Fruit fly (Drosophila melanogaster) whole organism, wandering third instar larva: ENCODE results near the gene STUB1.

Experiments used
- Abd-B ChIP-seq: fragments of >200 bp; optimal IDR thresholded peaks from 2 replicates; lab custom pipeline; 2017; ENCODE audit warnings: missing biosample characterization, missing genetic modification characterization
- Jra ChIP-seq: sonication (Bioruptor generic); optimal IDR thresholded peaks from 2 replicates; lab custom pipeline; 2016; ENCODE audit warnings: missing biosample characterization, missing genetic modification characterization
- Myc ChIP-seq: fragments of >200 bp; optimal IDR thresholded peaks from 2 replicates; lab custom pipeline; 2017
- fru ChIP-seq: fragments of 200-800 bp; sonication (Bioruptor generic); optimal IDR thresholded peaks from 3 replicates; lab custom pipeline; 2016; ENCODE audit warnings: missing biosample characterization, mild to moderate bottlenecking, missing genetic modification characterization
- h ChIP-seq: fragments of 200-800 bp; sonication (Bioruptor generic); optimal IDR thresholded peaks from 3 replicates; lab custom pipeline; 2016; ENCODE audit warnings: missing biosample characterization, mild to moderate bottlenecking, missing genetic modification characterization
- pan ChIP-seq: fragments of >200 bp; optimal IDR thresholded peaks from 2 replicates; lab custom pipeline; 2017
- sage ChIP-seq: fragments of 200-800 bp; sonication (Bioruptor generic); optimal IDR thresholded peaks from 2 replicates; lab custom pipeline; 2016; ENCODE audit warnings: missing biosample characterization, mild to moderate bottlenecking, missing genetic modification characterization
- sv ChIP-seq: fragments of 200-800 bp; sonication (Bioruptor generic); optimal IDR thresholded peaks from 3 replicates; lab custom pipeline; 2016; ENCODE audit warnings: missing biosample characterization, missing genetic modification characterization
- woc ChIP-seq: sonication (Bioruptor generic); optimal IDR thresholded peaks from 2 replicates; lab custom pipeline; 2016; ENCODE audit warnings: missing biosample characterization, mild to moderate bottlenecking, missing genetic modification characterization

DNA sequence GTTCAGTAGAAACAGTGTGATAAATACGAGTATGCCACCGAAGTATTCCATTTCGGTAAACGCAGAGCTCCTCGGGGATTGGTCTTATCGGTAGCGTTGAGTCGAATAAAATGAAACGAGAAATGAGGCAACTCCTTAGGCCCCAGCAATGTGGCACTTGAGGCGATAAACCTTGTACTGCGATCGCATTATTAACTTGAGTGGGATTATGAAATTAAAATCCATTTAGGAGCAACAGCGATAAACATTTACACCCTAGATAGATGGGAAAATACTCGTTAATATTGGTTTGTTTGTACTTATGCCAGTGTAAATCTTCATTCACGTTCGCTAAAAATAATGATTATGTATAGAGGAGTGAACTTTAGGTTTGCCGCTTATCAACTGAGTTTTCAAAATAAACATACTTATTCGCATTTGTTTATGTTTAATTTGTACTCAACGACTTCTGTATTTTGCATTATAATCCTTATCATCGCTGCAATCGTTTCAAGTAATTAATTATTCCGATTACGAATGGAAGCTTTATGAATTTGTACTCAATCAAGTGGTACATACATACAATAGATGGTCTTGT is 18.7 kb downstream of the STUB1 start:
- TF ChIP-seq pan = no peak
- no peak for TF ChIP-seq h (GFP tag; lab: Kevin White, UChicago)
- TF ChIP-seq sage = no peak
- no peak for TF ChIP-seq Myc (lab: Kevin White, UChicago)
- TF ChIP-seq fru (GFP tag; lab: Kevin White, UChicago) = no peak
- TF ChIP-seq sv (GFP tag; lab: Kevin White, UChicago) = no peak
- no peak for TF ChIP-seq Jra (GFP tag; lab: Kevin White, UChicago)
- no peak for TF ChIP-seq Abd-B (GFP tag; lab: Kevin White, UChicago)
- no peak for TF ChIP-seq woc (GFP tag; lab: Kevin White, UChicago)
